Fruit fly (Drosophila melanogaster): ENCODE results near the gene CG33296.

CG33296 gene

dm6 chr2L:7711034-7711685, 5.3 kb downstream of the CG33296 start:
- TF ChIP-seq CG8478 (optimal IDR thresholded peaks at IDR 0.05) (no peak), CTCF (optimal IDR thresholded peaks at IDR 0.05) (no peak)

- TF ChIP-seq CG8478 (optimal IDR thresholded peaks at IDR 0.05) (no peak), CTCF (optimal IDR thresholded peaks at IDR 0.05) (no peak)
Measured at dm6 chr2L:7710580-7710979, 5.9 kb downstream of the CG33296 start, which contains the start of gene Ntl. Gene Ntl (plus strand): TSS chr2L:7710880.

- TF ChIP-seq CTCF (optimal IDR thresholded peaks at IDR 0.05): no peak
- no peak for TF ChIP-seq CG8478 (optimal IDR thresholded peaks at IDR 0.05)
Measured at dm6 chr2L:7703534-7703933, 12.9 kb downstream of the CG33296 start.

- no peak for TF ChIP-seq CTCF (optimal IDR thresholded peaks at IDR 0.05)
- no peak for TF ChIP-seq CG8478 (optimal IDR thresholded peaks at IDR 0.05)
Measured at dm6 chr2L:7702383-7703188, 13.9 kb downstream of the CG33296 start, which contains the start of gene Tep3. Gene Tep3 (plus strand): TSS chr2L:7702805.

dm6 chr2L:7701417-7701816, 15.0 kb downstream of the CG33296 start, which contains the start of gene Tep2:
Gene Tep2 (minus strand): TSS chr2L:7701601.
- no peak for TF ChIP-seq CTCF (optimal IDR thresholded peaks at IDR 0.05)
- TF ChIP-seq CG8478 (optimal IDR thresholded peaks at IDR 0.05): no peak

- TF ChIP-seq CG8478 (optimal IDR thresholded peaks at IDR 0.05) (no peak), CTCF (optimal IDR thresholded peaks at IDR 0.05) (no peak)
Measured at dm6 chr2L:7692583-7693080, 23.8 kb downstream of the CG33296 start, which contains the start of the genes CG7025 and CG43235. Gene CG7025 (minus strand): TSS chr2L:7692683. Gene CG43235 (plus strand): TSS chr2L:7693030.

dm6 chr2L:7690961-7691360, 25.5 kb downstream of the CG33296 start, which contains the start of gene CG18585:
Gene CG18585 (minus strand): TSS chr2L:7691061.
- TF ChIP-seq CTCF (optimal IDR thresholded peaks at IDR 0.05) (no peak), CG8478 (optimal IDR thresholded peaks at IDR 0.05) (no peak)

dm6 chr2L:7690449-7690848, 26.0 kb downstream of the CG33296 start:
- TF ChIP-seq CTCF (optimal IDR thresholded peaks at IDR 0.05) (no peak), CG8478 (optimal IDR thresholded peaks at IDR 0.05) (no peak)

dm6 chr2L:7685290-7685689, 31.2 kb downstream of the CG33296 start:
- no peak for TF ChIP-seq CG8478 (optimal IDR thresholded peaks at IDR 0.05)

- TF ChIP-seq CTCF (optimal IDR thresholded peaks at IDR 0.05): no peak
- TF ChIP-seq CG8478 (optimal IDR thresholded peaks at IDR 0.05): no peak
Measured at dm6 chr2L:7680298-7680697, 36.1 kb downstream of the CG33296 start.

dm6 chr2L:7678095-7678784, 38.2 kb downstream of the CG33296 start:
- TF ChIP-seq CG8478 (optimal IDR thresholded peaks at IDR 0.05) (no peak), CTCF (optimal IDR thresholded peaks at IDR 0.05) (no peak)

dm6 chr2L:7676982-7677381, 39.5 kb downstream of the CG33296 start:
- TF ChIP-seq CG8478 (optimal IDR thresholded peaks at IDR 0.05) (no peak), CTCF (optimal IDR thresholded peaks at IDR 0.05) (no peak)

dm6 chr2L:7675754-7676178, 40.7 kb downstream of the CG33296 start:
- TF ChIP-seq CG8478 (optimal IDR thresholded peaks at IDR 0.05): no peak
- TF ChIP-seq CTCF (optimal IDR thresholded peaks at IDR 0.05): no peak

dm6 chr2L:7675028-7675749, 41.3 kb downstream of the CG33296 start, which contains the start of gene Slob:
Gene Slob (minus strand): TSS chr2L:7675078.
- no peak for TF ChIP-seq CTCF (optimal IDR thresholded peaks at IDR 0.05)
- TF ChIP-seq CG8478 (optimal IDR thresholded peaks at IDR 0.05): no peak
